Fruit fly (Drosophila melanogaster): Measurements from ENCODE around the gene Usp12-46.

Gene Usp12-46

DNA sequence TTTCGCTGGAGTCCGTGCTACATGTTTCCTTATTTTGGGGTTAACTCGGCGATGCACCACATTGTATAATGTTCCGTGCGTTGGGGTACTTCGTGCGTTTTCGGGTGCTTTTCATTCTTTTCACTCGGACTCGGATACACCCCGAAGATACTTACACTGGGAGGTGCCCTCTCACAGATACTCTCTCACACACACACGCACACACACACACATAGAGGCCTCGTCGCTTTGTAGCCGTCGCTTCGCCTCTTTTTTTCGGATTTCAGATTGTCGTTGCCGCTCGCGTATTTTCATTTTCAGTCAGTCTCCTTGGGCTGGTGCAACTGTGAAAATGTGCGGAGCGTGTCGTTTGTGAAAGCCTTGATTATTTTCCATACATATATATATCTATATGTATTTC is 30.7 kb downstream of the Usp12-46 start (continued):
- TF ChIP-seq CG4424 (GFP tag; optimal IDR thresholded peaks at IDR 0.05) = no peak
- TF ChIP-seq HmgZ (tag; optimal IDR thresholded peaks at IDR 0.05) = no peak
- no peak for TF ChIP-seq CG2120 (GFP tag; optimal IDR thresholded peaks at IDR 0.05)
- no peak for TF ChIP-seq CG32772 (GFP tag; IDR thresholded peaks at IDR 0.05)
- TF ChIP-seq gem (tag; optimal IDR thresholded peaks at IDR 0.05) = no peak
- TF ChIP-seq Bteb2 (GFP tag; optimal IDR thresholded peaks at IDR 0.05) = no peak
- peak; percentile 91 for TF ChIP-seq chinmo (GFP tag; IDR thresholded peaks at IDR 0.05; ENCODE audit: partially characterized antibody)
- TF ChIP-seq sens (GFP tag) = no peak
- no peak; the same call in 2 of the 3 replicates for TF ChIP-seq row (GFP tag; IDR thresholded peaks at IDR 0.05)
- TF ChIP-seq sob (GFP tag; IDR thresholded peaks at IDR 0.05) = peak; percentile 67; the same call in 1 of the 2 replicates
- no peak for TF ChIP-seq CG4820 (GFP tag; optimal IDR thresholded peaks at IDR 0.05)
- TF ChIP-seq exex (tag; optimal IDR thresholded peaks at IDR 0.05) = no peak
- peak; percentile 58; the same call in 1 of the 2 replicates for TF ChIP-seq bowl (GFP tag; IDR thresholded peaks at IDR 0.05)
- TF ChIP-seq CG8359 (GFP tag; optimal IDR thresholded peaks at IDR 0.05; ENCODE audit: borderline replicate concordance) = no peak
- TF ChIP-seq z (GFP tag; IDR thresholded peaks at IDR 0.05) = peak; percentile 46; the same call in 1 of the 3 replicates
- no peak for TF ChIP-seq ash1 (GFP tag; optimal IDR thresholded peaks at IDR 0.05)
- no peak for TF ChIP-seq CG17186 (GFP tag; optimal IDR thresholded peaks at IDR 0.05)
- no peak for TF ChIP-seq CG14441 (GFP tag; IDR thresholded peaks at IDR 0.05)
- TF ChIP-seq tx (GFP tag; optimal IDR thresholded peaks at IDR 0.05) = no peak
- no peak for TF ChIP-seq CG17612 (GFP tag; IDR thresholded peaks at IDR 0.05)
- TF ChIP-seq lola (GFP tag; optimal IDR thresholded peaks at IDR 0.05) = no peak
- TF ChIP-seq phol (tag; optimal IDR thresholded peaks at IDR 0.05) = no peak
- no peak; the same call in 1 of the 2 replicates for TF ChIP-seq amos (GFP tag; IDR thresholded peaks at IDR 0.05; ENCODE audit: partially characterized antibody)
- TF ChIP-seq NfI (GFP tag; optimal IDR thresholded peaks at IDR 0.05) = peak; percentile 29
- no peak for TF ChIP-seq sim (GFP tag; IDR thresholded peaks at IDR 0.05)
- no peak for TF ChIP-seq Hr39 (optimal IDR thresholded peaks at IDR 0.05)
- TF ChIP-seq danr (GFP tag; IDR thresholded peaks at IDR 0.05) = no peak
- TF ChIP-seq CG4617 (GFP tag; optimal IDR thresholded peaks at IDR 0.05; ENCODE audit: borderline replicate concordance) = no peak
- no peak for TF ChIP-seq CG3838 (GFP tag; optimal IDR thresholded peaks at IDR 0.05)
- TF ChIP-seq Dad (GFP tag; optimal IDR thresholded peaks at IDR 0.05) = no peak
- no peak for TF ChIP-seq CG2202 (tag; optimal IDR thresholded peaks at IDR 0.05)
- TF ChIP-seq CG31388 (GFP tag; optimal IDR thresholded peaks at IDR 0.05) = no peak
- no peak for TF ChIP-seq CG4360 (GFP tag; IDR thresholded peaks at IDR 0.05)
- TF ChIP-seq knrl (GFP tag; IDR thresholded peaks at IDR 0.05; ENCODE audit: partially characterized antibody) = no peak
- TF ChIP-seq luna (GFP tag; optimal IDR thresholded peaks at IDR 0.05) = no peak
- TF ChIP-seq HLHmδ (GFP tag; optimal IDR thresholded peaks at IDR 0.05) = no peak
- TF ChIP-seq crp (GFP tag; optimal IDR thresholded peaks at IDR 0.05) = no peak
- no peak for TF ChIP-seq grn (GFP tag; optimal IDR thresholded peaks at IDR 0.05)
- TF ChIP-seq Sox102F (GFP tag; optimal IDR thresholded peaks at IDR 0.05) = no peak
- TF ChIP-seq Ssrp (tag; optimal IDR thresholded peaks at IDR 0.05) = no peak
- no peak for TF ChIP-seq fu2 (GFP tag; optimal IDR thresholded peaks at IDR 0.05)
- no peak for TF ChIP-seq pan (optimal IDR thresholded peaks at IDR 0.05)
- TF ChIP-seq pan (GFP tag; optimal IDR thresholded peaks at IDR 0.05 in 1 of 2, IDR thresholded peaks at IDR 0.05 in 1 of 2) = no peak
- no peak for TF ChIP-seq CG15479 (GFP tag; optimal IDR thresholded peaks at IDR 0.05)
- TF ChIP-seq CG7928 (GFP tag; optimal IDR thresholded peaks at IDR 0.05) = no peak
- TF ChIP-seq Usf (GFP tag; optimal IDR thresholded peaks at IDR 0.05) = no peak
- no peak for TF ChIP-seq org-1 (GFP tag; optimal IDR thresholded peaks at IDR 0.05)
- TF ChIP-seq bigmax (GFP tag; optimal IDR thresholded peaks at IDR 0.05) = peak; percentile 43
- peak; percentile 2 for TF ChIP-seq CG18262 (tag; optimal IDR thresholded peaks at IDR 0.05)
- TF ChIP-seq corto (GFP tag; optimal IDR thresholded peaks at IDR 0.05) = peak; percentile 28
- no peak for TF ChIP-seq Spps (tag; optimal IDR thresholded peaks at IDR 0.05)
- no peak for TF ChIP-seq da (GFP tag; optimal IDR thresholded peaks at IDR 0.05)

Measured in whole organism, embryonic.